Fruit fly (Drosophila melanogaster) whole organism, embryonic: ENCODE data around the gene alpha-Est8.

Experiments used
- Adf1 ChIP-seq: fragments of 200-800 bp; sonication (Bioruptor generic); IDR thresholded peaks from 2 replicates; pipeline ENCODE4 v1.3.6; 2022; ENCODE audit warnings: missing biosample characterization, missing genetic modification characterization
- Atf-2 ChIP-seq: fragments of 200-800 bp; sonication (Bioruptor generic); optimal IDR thresholded peaks from 2 replicates; lab custom pipeline; 2016; ENCODE audit warnings: missing biosample characterization, missing genetic modification characterization
- Atf3 ChIP-seq: fragments of 200-800 bp; sonication (Bioruptor generic); optimal IDR thresholded peaks from 3 replicates; lab custom pipeline; 2016; ENCODE audit warnings: missing biosample characterization, missing genetic modification characterization
- CG10147 ChIP-seq: fragments of 200-800 bp; sonication (Bioruptor generic); optimal IDR thresholded peaks from 2 replicates; lab custom pipeline; 2019; ENCODE audit warnings: missing biosample characterization, mild to moderate bottlenecking, missing genetic modification characterization, moderate library complexity
- CG1024 ChIP-seq: fragments of 200-800 bp; sonication (Bioruptor generic); IDR thresholded peaks from 2 replicates; pipeline ENCODE4 v1.3.6; 2022; ENCODE audit warnings: missing biosample characterization, missing genetic modification characterization
- CG10979 ChIP-seq: fragments of 200-800 bp; sonication (Bioruptor generic); optimal IDR thresholded peaks from 2 replicates; lab custom pipeline; 2018; ENCODE audit warnings: missing biosample characterization, mild to moderate bottlenecking, missing genetic modification characterization, moderate library complexity
- CG12155 ChIP-seq: fragments of 200-800 bp; sonication (Bioruptor generic); optimal IDR thresholded peaks from 3 replicates; lab custom pipeline; 2016; ENCODE audit warnings: missing biosample characterization, missing genetic modification characterization
- CG14860 ChIP-seq: fragments of 200-800 bp; sonication (Bioruptor generic); IDR thresholded peaks from 3 replicates; pipeline ENCODE4 v1.3.6; 2022; ENCODE audit warnings: missing biosample characterization, missing genetic modification characterization; ENCODE audit not compliant: partially characterized antibody
- CG15601 ChIP-seq: fragments of 200-800 bp; sonication (Bioruptor generic); optimal IDR thresholded peaks from 3 replicates; lab custom pipeline; 2019; ENCODE audit warnings: missing biosample characterization, mild to moderate bottlenecking, missing genetic modification characterization, moderate library complexity
- CG16863 ChIP-seq: fragments of 200-800 bp; sonication (Bioruptor generic); optimal IDR thresholded peaks from 3 replicates; lab custom pipeline; 2016; ENCODE audit warnings: missing biosample characterization, missing genetic modification characterization
- CG17612 ChIP-seq: fragments of 200-800 bp; sonication (Bioruptor generic); IDR thresholded peaks from 2 replicates; pipeline ENCODE4 v1.3.6; 2022; ENCODE audit warnings: missing biosample characterization, missing genetic modification characterization
- CG17829 ChIP-seq: fragments of 200-800 bp; optimal IDR thresholded peaks from 2 replicates; lab custom pipeline; 2019; ENCODE audit warnings: missing biosample characterization, mild to moderate bottlenecking, missing genetic modification characterization, moderate library complexity
- CG1792 ChIP-seq: fragments of 200-800 bp; sonication (Bioruptor generic); optimal IDR thresholded peaks from 2 replicates; lab custom pipeline; 2016; ENCODE audit warnings: missing biosample characterization, missing genetic modification characterization
- CG18262 ChIP-seq: fragments of 200-800 bp; optimal IDR thresholded peaks from 3 replicates; lab custom pipeline; 2019; ENCODE audit warnings: missing biosample characterization, mild to moderate bottlenecking, missing genetic modification characterization, moderate library complexity
- CG31388 ChIP-seq: fragments of 200-800 bp; sonication (Bioruptor generic); optimal IDR thresholded peaks from 2 replicates; lab custom pipeline; 2016; ENCODE audit warnings: missing biosample characterization, missing genetic modification characterization
- CG32772 ChIP-seq: fragments of 200-800 bp; sonication (Bioruptor generic); IDR thresholded peaks from 2 replicates; pipeline ENCODE4 v1.3.6; 2022; ENCODE audit warnings: missing biosample characterization, missing genetic modification characterization
- CG3281 ChIP-seq: fragments of 200-800 bp; sonication (Bioruptor generic); optimal IDR thresholded peaks from 3 replicates; lab custom pipeline; 2017; ENCODE audit warnings: missing biosample characterization, mild to moderate bottlenecking, missing genetic modification characterization
- CG3407 ChIP-seq: fragments of 200-800 bp; sonication (Bioruptor generic); optimal IDR thresholded peaks from 2 replicates; lab custom pipeline; 2018; ENCODE audit warnings: missing biosample characterization, mild to moderate bottlenecking, missing genetic modification characterization
- CG34376 ChIP-seq: fragments of 200-800 bp; sonication (Bioruptor generic); optimal IDR thresholded peaks from 2 replicates; lab custom pipeline; 2018; ENCODE audit warnings: missing biosample characterization, mild to moderate bottlenecking, missing genetic modification characterization
- CG3838 ChIP-seq: fragments of 200-800 bp; sonication (Bioruptor generic); optimal IDR thresholded peaks from 3 replicates; lab custom pipeline; 2016; ENCODE audit warnings: missing biosample characterization, missing genetic modification characterization
- CG43689 ChIP-seq: fragments of 200-800 bp; sonication (Bioruptor generic); IDR thresholded peaks from 2 replicates; pipeline ENCODE4 v1.3.6; 2022; ENCODE audit warnings: missing biosample characterization, missing genetic modification characterization
- CG4424 ChIP-seq: fragments of 200-800 bp; sonication (Bioruptor generic); optimal IDR thresholded peaks from 3 replicates; lab custom pipeline; 2016; ENCODE audit warnings: missing biosample characterization, missing genetic modification characterization
- CG4707 ChIP-seq: fragments of 200-800 bp; sonication (Bioruptor generic); optimal IDR thresholded peaks from 2 replicates; lab custom pipeline; 2018; ENCODE audit warnings: missing biosample characterization, mild to moderate bottlenecking, missing genetic modification characterization, moderate library complexity
- CG4820 ChIP-seq: fragments of 200-800 bp; sonication (Bioruptor generic); optimal IDR thresholded peaks from 3 replicates; lab custom pipeline; 2016; ENCODE audit warnings: missing biosample characterization, missing genetic modification characterization
- CG6254 ChIP-seq: fragments of 200-800 bp; sonication (Bioruptor generic); optimal IDR thresholded peaks from 3 replicates; lab custom pipeline; 2017; ENCODE audit warnings: mild to moderate bottlenecking, missing biosample characterization, missing genetic modification reagents, missing genetic modification characterization
- CG8478 ChIP-seq: fragments of >200 bp; optimal IDR thresholded peaks from 2 replicates; lab custom pipeline; 2018
- CG9817 ChIP-seq: fragments of 200-800 bp; sonication (Bioruptor generic); optimal IDR thresholded peaks from 2 replicates; lab custom pipeline; 2018; ENCODE audit warnings: missing biosample characterization, mild to moderate bottlenecking, missing genetic modification characterization, moderate library complexity
- Dll ChIP-seq: fragments of 200-800 bp; sonication (Bioruptor generic); IDR thresholded peaks from 4 replicates; pipeline ENCODE4 v1.3.6; 2022; ENCODE audit warnings: missing biosample characterization, missing genetic modification characterization; ENCODE audit not compliant: partially characterized antibody
- Doc2 ChIP-seq: fragments of 200-800 bp; sonication (Bioruptor generic); IDR thresholded peaks from 2 replicates; pipeline ENCODE4 v1.3.6; 2022; ENCODE audit warnings: missing biosample characterization, missing genetic modification characterization
- Doc3 ChIP-seq: fragments of 200-800 bp; sonication (Bioruptor generic); IDR thresholded peaks from 3 replicates; pipeline ENCODE4 v1.3.6; 2022; ENCODE audit warnings: missing biosample characterization, missing genetic modification characterization; ENCODE audit not compliant: partially characterized antibody
- Drgx ChIP-seq: fragments of 200-800 bp; sonication (Bioruptor generic); IDR thresholded peaks from 2 replicates; pipeline ENCODE4 v1.3.6; 2022; ENCODE audit warnings: missing biosample characterization, missing genetic modification characterization
- GATAe ChIP-seq: fragments of 200-800 bp; sonication (Bioruptor generic); conservative IDR thresholded peaks from 2 replicates; pipeline ENCODE4 v1.3.6; 2022; ENCODE audit warnings: missing biosample characterization, missing genetic modification characterization
- Gug ChIP-seq: fragments of 200-800 bp; sonication (Bioruptor generic); IDR thresholded peaks from 4 replicates; pipeline ENCODE4 v1.3.6; 2022; ENCODE audit warnings: missing biosample characterization, missing genetic modification characterization
- Med ChIP-seq: fragments of 200-800 bp; sonication (Bioruptor generic); peaks from one replicate; lab custom pipeline; 2016; ENCODE audit warnings: missing biosample characterization, missing genetic modification characterization, mild to moderate bottlenecking, inconsistent platforms, moderate library complexity
- Nf-YC ChIP-seq: fragments of 200-800 bp; optimal IDR thresholded peaks from 3 replicates; lab custom pipeline; 2019; ENCODE audit warnings: missing biosample characterization, mild to moderate bottlenecking, missing genetic modification characterization, moderate library complexity
- Opbp ChIP-seq: fragments of 200-800 bp; sonication (Bioruptor generic); IDR thresholded peaks from 3 replicates; pipeline ENCODE4 v1.3.6; 2022; ENCODE audit warnings: missing biosample characterization, missing genetic modification characterization; ENCODE audit not compliant: partially characterized antibody
- Optix ChIP-seq: fragments of 200-800 bp; sonication (Bioruptor generic); IDR thresholded peaks from 3 replicates; pipeline ENCODE4 v1.3.6; 2022; ENCODE audit warnings: missing biosample characterization, missing genetic modification characterization
- Side ChIP-seq: fragments of 200-800 bp; sonication (Bioruptor generic); optimal IDR thresholded peaks from 2 replicates; lab custom pipeline; 2016; ENCODE audit warnings: missing biosample characterization, missing genetic modification characterization
- Xrp1 ChIP-seq: fragments of 200-800 bp; sonication (Bioruptor generic); IDR thresholded peaks from 2 replicates; pipeline ENCODE4 v1.3.6; 2022; ENCODE audit warnings: missing biosample characterization, missing genetic modification characterization
- aop ChIP-seq: fragments of 200-800 bp; sonication (Bioruptor generic); IDR thresholded peaks from 2 replicates; pipeline ENCODE4 v1.3.6; 2022; ENCODE audit warnings: missing biosample characterization, missing genetic modification characterization
- bcd ChIP-seq: fragments of 200-800 bp; sonication (Bioruptor generic); optimal IDR thresholded peaks from 2 replicates; lab custom pipeline; 2017; ENCODE audit warnings: missing biosample characterization, mild to moderate bottlenecking, missing genetic modification characterization
- cato ChIP-seq: fragments of 200-800 bp; sonication (Bioruptor generic); optimal IDR thresholded peaks from 2 replicates; lab custom pipeline; 2016; ENCODE audit warnings: missing biosample characterization, missing genetic modification characterization, borderline replicate concordance
- dysf ChIP-seq: fragments of 200-800 bp; sonication (Bioruptor generic); IDR thresholded peaks from 3 replicates; pipeline ENCODE4 v1.3.6; 2022; ENCODE audit warnings: missing biosample characterization, missing genetic modification characterization
- gem ChIP-seq: fragments of 200-800 bp; sonication (Bioruptor generic); optimal IDR thresholded peaks from 2 replicates; lab custom pipeline; 2019; ENCODE audit warnings: missing biosample characterization, mild to moderate bottlenecking, missing genetic modification characterization, moderate library complexity
- ham ChIP-seq: fragments of 200-800 bp; sonication (Bioruptor generic); IDR thresholded peaks from 2 replicates; pipeline ENCODE4 v1.3.6; 2022; ENCODE audit warnings: missing biosample characterization, missing genetic modification characterization
- lmd ChIP-seq: fragments of 200-800 bp; sonication (Bioruptor generic); IDR thresholded peaks from 2 replicates; pipeline ENCODE4 v1.3.6; 2022; ENCODE audit warnings: missing biosample characterization, missing genetic modification characterization
- lov ChIP-seq, 2 experiments: fragments of 200-800 bp in 1 of 2; fragments of >200 bp in 1 of 2; sonication (Bioruptor generic) in 1 of 2; IDR thresholded peaks in 1 of 2; optimal IDR thresholded peaks in 1 of 2; 2 replicates in 1 of 2; 3 replicates in 1 of 2; pipeline versions ENCODE4 v1.3.6 to Lab custom; 2017 to 2022; ENCODE audit warnings: missing biosample characterization in 1 of 2, missing genetic modification characterization in 1 of 2
- peb ChIP-seq: fragments of 200-800 bp; sonication (Bioruptor generic); IDR thresholded peaks from 2 replicates; pipeline ENCODE4 v1.3.6; 2022; ENCODE audit warnings: missing biosample characterization, missing genetic modification characterization
- sd ChIP-seq: fragments of 200-800 bp; sonication (Bioruptor generic); optimal IDR thresholded peaks from 3 replicates; lab custom pipeline; 2018; ENCODE audit warnings: missing biosample characterization, mild to moderate bottlenecking, missing genetic modification characterization, moderate library complexity
- slp2 ChIP-seq: fragments of 200-800 bp; sonication (Bioruptor generic); optimal IDR thresholded peaks from 2 replicates; lab custom pipeline; 2016; ENCODE audit warnings: missing biosample characterization, missing genetic modification characterization
- sqz ChIP-seq: fragments of 200-800 bp; sonication (Bioruptor generic); optimal IDR thresholded peaks from 3 replicates; lab custom pipeline; 2018; ENCODE audit warnings: missing biosample characterization, mild to moderate bottlenecking, missing genetic modification characterization

alpha-Est8 gene

DNA sequence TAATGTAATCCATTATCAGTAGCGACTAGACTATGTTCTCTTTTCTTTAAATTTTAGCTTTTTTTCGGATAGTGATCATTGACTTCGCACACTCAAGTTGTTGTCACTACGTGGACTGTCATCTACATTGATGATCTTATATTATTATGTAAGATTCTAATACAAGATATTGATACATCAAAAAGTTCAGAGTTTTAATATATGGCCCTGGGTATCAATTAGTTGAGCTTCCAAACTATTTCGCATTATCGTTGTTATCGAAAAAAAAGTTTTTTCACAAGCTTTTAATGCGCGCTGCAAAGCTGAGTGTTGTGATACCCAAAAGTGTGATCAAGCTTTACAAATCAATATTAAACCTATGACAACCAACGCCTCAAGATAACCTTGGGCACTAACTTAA, 23.4 kb downstream of the alpha-Est8 start (continued):
- 0 out of 2 replicates have a peak, but pooled peaks have one; percentile 15 for TF ChIP-seq GATAe (GFP tag; lab: Robert Waterston, UW)
- TF ChIP-seq Drgx (GFP tag; lab: Robert Waterston, UW) = no peak
- no peak for TF ChIP-seq CG4707 (GFP tag; lab: Kevin White, UChicago)
- TF ChIP-seq Optix (GFP tag; lab: Robert Waterston, UW) = no peak
- TF ChIP-seq slp2 (GFP tag; lab: Kevin White, UChicago) = no peak
- TF ChIP-seq Atf3 (GFP tag; lab: Kevin White, UChicago) = no peak
- no peak for TF ChIP-seq sqz (GFP tag; lab: Kevin White, UChicago)
- TF ChIP-seq ham (GFP tag; lab: Robert Waterston, UW) = no peak
- TF ChIP-seq CG1792 (GFP tag; lab: Kevin White, UChicago) = no peak
- no peak for TF ChIP-seq CG17829 (tag; lab: Kevin White, UChicago)
- TF ChIP-seq CG1024 (GFP tag; lab: Robert Waterston, UW) = 0 out of 2 replicates have a peak, but pooled peaks have one; percentile 28
- TF ChIP-seq CG34376 = no peak
- TF ChIP-seq sd (tag; lab: Kevin White, UChicago) = no peak
- TF ChIP-seq Atf-2 (GFP tag; lab: Kevin White, UChicago) = no peak
- peak; percentile 20 for TF ChIP-seq CG10147 (GFP tag; lab: Kevin White, UChicago)
- TF ChIP-seq CG8478 (lab: Kevin White, UChicago) = no peak
- TF ChIP-seq CG4820 (GFP tag; lab: Kevin White, UChicago) = peak; percentile 18
- no peak for TF ChIP-seq lov (optimal IDR thresholded peaks at IDR 0.05; lab: Kevin White, UChicago)
- no peak for TF ChIP-seq lov (GFP tag; IDR thresholded peaks at IDR 0.05; lab: Robert Waterston, UW)
- no peak for TF ChIP-seq Side (GFP tag; lab: Kevin White, UChicago)
- no peak for TF ChIP-seq Gug (GFP tag; lab: Robert Waterston, UW)
- 0 out of 2 replicates have a peak, but pooled peaks have one; percentile 4 for TF ChIP-seq Xrp1 (GFP tag; lab: Robert Waterston, UW)
- no peak for TF ChIP-seq CG17612 (GFP tag; lab: Robert Waterston, UW)
- no peak for TF ChIP-seq CG15601 (tag; lab: Kevin White, UChicago)
- TF ChIP-seq peb (GFP tag; lab: Robert Waterston, UW) = no peak
- no peak for TF ChIP-seq CG10979 (tag; lab: Kevin White, UChicago)
- no peak for TF ChIP-seq CG3407 (GFP tag; lab: Kevin White, UChicago)
- peak; percentile 51 for TF ChIP-seq gem
- no peak for TF ChIP-seq CG3281
- TF ChIP-seq dysf (GFP tag; lab: Robert Waterston, UW) = peak; percentile 32; the same call in 1 of the 3 replicates
- TF ChIP-seq CG31388 (GFP tag; lab: Kevin White, UChicago) = no peak
- TF ChIP-seq Nf-YC (tag; lab: Kevin White, UChicago) = no peak
- TF ChIP-seq CG18262 (tag; lab: Kevin White, UChicago) = no peak
- TF ChIP-seq CG16863 (GFP tag; lab: Kevin White, UChicago) = no peak
- 0 out of 2 replicates have a peak, but pooled peaks have one; percentile 15 for TF ChIP-seq CG32772
- no peak for TF ChIP-seq CG3838
- TF ChIP-seq CG12155 = no peak
- no peak for TF ChIP-seq aop (GFP tag; lab: Robert Waterston, UW)
- no peak for TF ChIP-seq CG43689
- TF ChIP-seq Opbp (GFP tag; lab: Robert Waterston, UW) = no peak
- TF ChIP-seq CG14860 (GFP tag; lab: Robert Waterston, UW) = peak; percentile 79
- TF ChIP-seq CG4424 (GFP tag; lab: Kevin White, UChicago) = peak; percentile 16
- no peak; the same call in 1 of the 2 replicates for TF ChIP-seq lmd
- no peak for TF ChIP-seq Doc2 (GFP tag; lab: Robert Waterston, UW)
- no peak for TF ChIP-seq Adf1 (GFP tag; lab: Robert Waterston, UW)
- no peak for TF ChIP-seq Dll (GFP tag; lab: Robert Waterston, UW)
- no peak for TF ChIP-seq CG6254
- TF ChIP-seq Med (GFP tag; lab: Kevin White, UChicago) = peak; percentile 83
- TF ChIP-seq bcd (GFP tag; lab: Kevin White, UChicago) = peak; percentile 9
- no peak for TF ChIP-seq cato (GFP tag; lab: Kevin White, UChicago)
- TF ChIP-seq Doc3 = no peak
- no peak for TF ChIP-seq CG9817 (tag; lab: Kevin White, UChicago)
